Worm (Caenorhabditis elegans) whole organism, L2 larva: ENCODE data around the gene T01B10.5.
A peak's percentile ranks its signal among the peaks of the same experiment; 100 is the strongest.
"Not testable (repeated sequence)": the region's sequence is repeated elsewhere in the genome, so short reads cannot be mapped to it uniquely, and the experiment has no call there.

ENCODE experiments used
- C34F6.9 ChIP-seq: fragments of 150-350 bp; optimal IDR thresholded peaks from 2 replicates; lab custom pipeline; 2014; ENCODE audit warnings: missing biosample characterization, missing genetic modification characterization
- F13H6.1 ChIP-seq: sonication (generic microtip); optimal IDR thresholded peaks from 2 replicates; lab custom pipeline; 2016; ENCODE audit warnings: missing genetic modification characterization, missing compliant biosample characterization
- Y55F3AM.14 ChIP-seq: fragments of 200-800 bp; sonication (Bioruptor generic); optimal IDR thresholded peaks from 2 replicates; lab custom pipeline; 2018; ENCODE audit warnings: mild to moderate bottlenecking, missing genetic modification characterization, missing compliant biosample characterization
- ZK546.5 ChIP-seq: sonication (generic microtip); optimal IDR thresholded peaks from 2 replicates; lab custom pipeline; 2017; ENCODE audit warnings: missing biosample characterization, missing genetic modification characterization
- aly-2 ChIP-seq: fragments of 150-350 bp; optimal IDR thresholded peaks from 2 replicates; lab custom pipeline; 2014; ENCODE audit warnings: missing biosample characterization, missing genetic modification characterization
- ceh-16 ChIP-seq: fragments of 150-350 bp; optimal IDR thresholded peaks from 2 replicates; lab custom pipeline; 2014; ENCODE audit warnings: missing biosample characterization, missing genetic modification characterization
- crh-2 ChIP-seq: sonication (generic microtip); optimal IDR thresholded peaks from 2 replicates; lab custom pipeline; 2017; ENCODE audit warnings: missing biosample characterization, missing genetic modification characterization
- egl-27 ChIP-seq: sonication (generic microtip); optimal IDR thresholded peaks from 3 replicates; lab custom pipeline; 2017; ENCODE audit warnings: missing biosample characterization, missing genetic modification reagents, missing genetic modification characterization
- elt-1 ChIP-seq: fragments of 150-350 bp; optimal IDR thresholded peaks from 2 replicates; lab custom pipeline; 2014; ENCODE audit warnings: missing biosample characterization, missing genetic modification characterization
- elt-3 ChIP-seq: sonication (generic microtip); optimal IDR thresholded peaks from 2 replicates; lab custom pipeline; 2017; ENCODE audit warnings: missing biosample characterization, missing genetic modification characterization
- fos-1 ChIP-seq: fragments of 150-350 bp; optimal IDR thresholded peaks from 2 replicates; lab custom pipeline; 2014; ENCODE audit warnings: missing biosample characterization, missing genetic modification characterization
- gmeb-1 ChIP-seq: fragments of 150-350 bp; optimal IDR thresholded peaks from 2 replicates; lab custom pipeline; 2014; ENCODE audit warnings: missing biosample characterization, missing genetic modification characterization
- lin-11 ChIP-seq: fragments of 150-350 bp; sonication (generic microtip); optimal IDR thresholded peaks from 2 replicates; lab custom pipeline; 2014; ENCODE audit warnings: missing biosample characterization, missing genetic modification characterization, inconsistent platforms, mixed read lengths
- lin-13 ChIP-seq: fragments of 150-350 bp; optimal IDR thresholded peaks from 2 replicates; lab custom pipeline; 2014; ENCODE audit warnings: missing biosample characterization, missing genetic modification reagents, missing genetic modification characterization
- lsy-2 ChIP-seq, 2 experiments: fragments of 150-350 bp in 1 of 2; sonication (generic microtip) in 1 of 2; optimal IDR thresholded peaks; 2 replicates each; lab custom pipeline; 2014 to 2017; ENCODE audit warnings: missing biosample characterization in 2 of 2, missing genetic modification characterization in 2 of 2
- mab-5 ChIP-seq: fragments of 150-350 bp; optimal IDR thresholded peaks from 2 replicates; lab custom pipeline; 2014; ENCODE audit warnings: missing biosample characterization, missing genetic modification characterization
- mbf-1 ChIP-seq: sonication (generic microtip); optimal IDR thresholded peaks from 2 replicates; lab custom pipeline; 2017; ENCODE audit warnings: missing biosample characterization, missing genetic modification characterization
- mdl-1 ChIP-seq, 2 experiments: fragments of 150-350 bp in 1 of 2; sonication (generic microtip) in 1 of 2; optimal IDR thresholded peaks; 2 replicates each; lab custom pipeline; 2017; ENCODE audit warnings: missing biosample characterization in 2 of 2, missing genetic modification characterization in 2 of 2
- nhr-10 ChIP-seq: sonication (generic microtip); optimal IDR thresholded peaks from 2 replicates; lab custom pipeline; 2017; ENCODE audit warnings: missing biosample characterization, missing genetic modification characterization
- nhr-12 ChIP-seq: fragments of 150-350 bp; optimal IDR thresholded peaks from 2 replicates; lab custom pipeline; 2014; ENCODE audit warnings: missing biosample characterization, missing genetic modification characterization
- nhr-129 ChIP-seq: fragments of 150-350 bp; optimal IDR thresholded peaks from 2 replicates; lab custom pipeline; 2014; ENCODE audit warnings: missing biosample characterization, missing genetic modification characterization
- nhr-21 ChIP-seq: fragments of 150-350 bp; optimal IDR thresholded peaks from 2 replicates; lab custom pipeline; 2014; ENCODE audit warnings: missing biosample characterization, missing genetic modification characterization
- nhr-237 ChIP-seq: fragments of 150-350 bp; optimal IDR thresholded peaks from 2 replicates; lab custom pipeline; 2014; ENCODE audit warnings: missing biosample characterization, missing genetic modification characterization
- nhr-25 ChIP-seq: fragments of 150-350 bp; sonication (generic microtip); optimal IDR thresholded peaks from 3 replicates; lab custom pipeline; 2014; ENCODE audit warnings: missing biosample characterization, missing genetic modification characterization
- nhr-6 ChIP-seq: fragments of 150-350 bp; optimal IDR thresholded peaks from 2 replicates; lab custom pipeline; 2014; ENCODE audit warnings: missing biosample characterization, missing genetic modification characterization
- nhr-77 ChIP-seq: fragments of 150-350 bp; optimal IDR thresholded peaks from 2 replicates; lab custom pipeline; 2014; ENCODE audit warnings: missing biosample characterization, missing genetic modification characterization
- sem-4 ChIP-seq: fragments of 150-350 bp; optimal IDR thresholded peaks from 2 replicates; lab custom pipeline; 2014; ENCODE audit warnings: missing biosample characterization, missing genetic modification reagents, missing genetic modification characterization
- sma-3 ChIP-seq: sonication (generic microtip); optimal IDR thresholded peaks from 2 replicates; lab custom pipeline; 2016; ENCODE audit warnings: missing genetic modification reagents, missing genetic modification characterization, missing compliant biosample characterization
- sma-9 ChIP-seq, 2 experiments: fragments of 150-350 bp in 1 of 2; sonication (generic microtip) in 1 of 2; optimal IDR thresholded peaks; 2 replicates each; lab custom pipeline; 2014 to 2016; ENCODE audit warnings: missing genetic modification characterization in 2 of 2, mild to moderate bottlenecking in 1 of 2, missing biosample characterization in 1 of 2, missing compliant biosample characterization in 1 of 2, missing genetic modification reagents in 1 of 2, moderate library complexity in 1 of 2
- snpc-4 ChIP-seq: fragments of 150-350 bp; optimal IDR thresholded peaks from 2 replicates; lab custom pipeline; 2014; ENCODE audit warnings: missing biosample characterization, missing genetic modification characterization
- unc-55 ChIP-seq: fragments of 150-350 bp; sonication (generic microtip); optimal IDR thresholded peaks from 3 replicates; lab custom pipeline; 2014; ENCODE audit warnings: missing biosample characterization, missing genetic modification reagents, missing genetic modification characterization
- unc-62 ChIP-seq: fragments of 150-350 bp; optimal IDR thresholded peaks from 2 replicates; lab custom pipeline; 2014; ENCODE audit warnings: missing biosample characterization, missing genetic modification reagents, missing genetic modification characterization
- zag-1 ChIP-seq: fragments of 150-350 bp; optimal IDR thresholded peaks from 2 replicates; lab custom pipeline; 2014; ENCODE audit warnings: missing biosample characterization, missing genetic modification characterization
- ztf-4 ChIP-seq: fragments of 150-350 bp; optimal IDR thresholded peaks from 2 replicates; lab custom pipeline; 2014; ENCODE audit warnings: missing biosample characterization, missing genetic modification characterization

Gene T01B10.5

DNA sequence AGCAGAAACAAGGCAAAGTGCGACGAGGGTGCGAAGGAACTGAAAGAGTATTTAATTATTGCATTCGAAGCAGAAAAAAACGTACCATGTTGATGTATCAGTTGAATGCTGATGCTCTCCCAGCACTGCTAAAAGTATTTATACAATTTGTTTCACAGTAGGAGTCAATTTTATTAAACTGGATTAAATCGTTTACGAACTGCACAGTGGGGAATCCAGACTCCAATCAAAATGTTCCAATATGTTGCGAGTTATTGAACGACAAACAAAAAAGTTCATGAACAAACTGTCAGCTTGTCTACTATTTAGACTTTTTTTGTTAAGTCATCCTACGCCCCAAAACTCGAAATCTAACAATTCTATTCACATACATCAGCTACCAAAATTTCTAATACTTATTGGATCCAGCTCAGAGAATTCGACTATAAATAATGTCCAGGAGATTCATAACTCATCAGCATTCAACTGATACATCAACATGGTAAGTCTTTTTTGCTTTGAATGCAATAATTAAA lies 43.2 kb downstream of the T01B10.5 start, which contains the start of the genes nspc-4 and nspc-5:
nspc-4 (minus strand) TSS at position 101 of the 515 bp plus-strand sequence.
nspc-5 (plus strand) TSS at position 465 of the 515 bp plus-strand sequence.
- TF ChIP-seq unc-55 (GFP tag; lab: Kevin White, UChicago); ztf-4; egl-27 (tag; lab: Kevin White, UChicago): not testable (repeated sequence)

DNA sequence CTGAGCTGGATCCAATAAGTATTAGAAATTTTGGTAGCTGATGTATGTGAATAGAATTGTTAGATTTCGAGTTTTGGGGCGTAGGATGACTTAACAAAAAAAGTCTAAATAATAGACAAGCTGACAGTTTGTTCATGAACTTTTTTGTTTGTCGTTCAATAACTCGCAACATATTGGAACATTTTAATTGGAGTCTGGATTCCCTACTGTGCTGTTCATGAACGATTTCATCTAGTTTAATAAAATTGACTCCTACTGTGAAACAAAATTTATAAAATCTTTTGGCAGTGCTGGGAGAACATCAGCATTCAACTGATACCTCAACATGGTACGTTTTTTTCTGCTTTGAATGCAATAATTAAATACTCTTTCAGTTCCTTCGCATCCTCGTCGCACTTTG lies 46.5 kb downstream of the T01B10.5 start, which contains the start of gene nspc-7:
nspc-7 (plus strand) TSS at position 301 of the 400 bp plus-strand sequence.
- not testable (repeated sequence) for TF ChIP-seq elt-1 (tag; lab: Kevin White, UChicago); C34F6.9 (tag; lab: Kevin White, UChicago); mbf-1

DNA sequence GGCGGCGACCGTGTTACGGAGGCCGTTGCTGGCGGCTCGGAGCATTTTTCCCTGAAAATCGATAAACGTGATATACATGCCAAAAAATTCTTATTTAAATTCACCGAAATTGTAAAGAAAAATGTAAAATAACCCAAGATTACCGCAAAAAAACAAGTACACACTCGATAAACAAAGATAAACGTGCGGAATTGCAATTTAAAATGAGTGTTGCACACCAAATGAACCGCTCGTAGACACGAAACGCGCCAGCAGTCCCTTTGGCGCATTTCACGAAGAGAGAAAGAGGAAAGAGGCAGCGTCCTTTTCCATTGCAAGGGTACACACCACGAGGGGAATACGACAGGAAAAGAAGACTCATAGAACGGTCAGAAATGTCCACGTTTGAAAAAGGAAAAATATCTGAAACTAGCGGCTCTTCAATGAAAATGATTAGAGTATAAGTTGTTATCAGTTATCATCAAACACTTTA lies 50.9 kb downstream of the T01B10.5 start, which contains the start of gene sdha-1:
sdha-1 (minus strand) TSS at position 51 of the 472 bp plus-strand sequence.
- TF ChIP-seq nhr-12 (tag; lab: Kevin White, UChicago) (no peak), sma-9 (GFP tag; optimal IDR thresholded peaks at IDR 0.05; lab: Kevin White, UChicago) (peak; percentile 92), sma-9 (tag; optimal IDR thresholded peaks at IDR 0.05; lab: Kevin White, UChicago) (no peak), nhr-129 (tag; lab: Kevin White, UChicago) (peak; percentile 98), zag-1 (tag; lab: Kevin White, UChicago) (peak; percentile 77), lin-13 (GFP tag; lab: Kevin White, UChicago) (peak; percentile 83), nhr-77 (tag; lab: Kevin White, UChicago) (no peak), elt-1 (tag; lab: Kevin White, UChicago) (peak; percentile 4), unc-55 (GFP tag; lab: Kevin White, UChicago) (peak; percentile 86), crh-2 (tag; lab: Kevin White, UChicago) (peak; percentile 95), gmeb-1 (tag; lab: Kevin White, UChicago) (peak; percentile 82), ztf-4 (peak; percentile 67), nhr-21 (tag; lab: Kevin White, UChicago) (peak; percentile 73), unc-62 (GFP tag; lab: Kevin White, UChicago) (no peak), egl-27 (tag; lab: Kevin White, UChicago) (peak; percentile 81), fos-1 (tag; lab: Kevin White, UChicago) (peak; percentile 90), ceh-16 (peak; percentile 66), snpc-4 (tag; lab: Kevin White, UChicago) (peak; percentile 82), mab-5 (tag; lab: Kevin White, UChicago) (peak; percentile 37), mdl-1 (tag; optimal IDR thresholded peaks at IDR 0.05; lab: Kevin White, UChicago) (peak; percentile 37 to 78), Y55F3AM.14 (peak; percentile 12), nhr-237 (tag; lab: Kevin White, UChicago) (no peak), sem-4 (tag; lab: Kevin White, UChicago) (peak; percentile 85), nhr-25 (tag; lab: Kevin White, UChicago) (peak; percentile 84), elt-3 (no peak), nhr-10 (tag; lab: Kevin White, UChicago) (peak; percentile 16), C34F6.9 (tag; lab: Kevin White, UChicago) (peak; percentile 94), lin-11 (peak; percentile 62), aly-2 (no peak), lsy-2 (tag; optimal IDR thresholded peaks at IDR 0.05; lab: Kevin White, UChicago) (peak; percentile 44 to 88), nhr-6 (tag; lab: Kevin White, UChicago) (peak; percentile 90), sma-3 (GFP tag; lab: Kevin White, UChicago) (peak; percentile 88), ZK546.5 (no peak), F13H6.1 (tag; lab: Kevin White, UChicago) (peak; percentile 91)
